Worm (Caenorhabditis elegans) whole organism, L1 larva: ENCODE results near the gene fbxb-75.
A peak's percentile ranks its signal among the peaks of the same experiment; 100 is the strongest.

Experiments used
- C04F5.9 ChIP-seq: sonication (generic microtip); optimal IDR thresholded peaks from 2 replicates; lab custom pipeline; 2016; ENCODE audit warnings: missing genetic modification characterization, missing compliant biosample characterization
- C16A3.4 ChIP-seq: fragments of 150-350 bp; optimal IDR thresholded peaks from 2 replicates; lab custom pipeline; 2014; ENCODE audit warnings: missing biosample characterization, missing genetic modification characterization
- C34B4.2 ChIP-seq: sonication (generic microtip); optimal IDR thresholded peaks from 2 replicates; lab custom pipeline; 2017; ENCODE audit warnings: mild to moderate bottlenecking, missing genetic modification characterization, missing compliant biosample characterization
- alr-1 ChIP-seq: fragments of 200-800 bp; sonication (Bioruptor generic); optimal IDR thresholded peaks from 2 replicates; lab custom pipeline; 2018; ENCODE audit warnings: borderline replicate concordance, mild to moderate bottlenecking, missing genetic modification characterization, missing compliant biosample characterization
- ama-1 ChIP-seq: fragments of 150-350 bp; optimal IDR thresholded peaks from 2 replicates; lab custom pipeline; 2014
- blmp-1 ChIP-seq: fragments of 150-350 bp; optimal IDR thresholded peaks from 2 replicates; lab custom pipeline; 2014; ENCODE audit warnings: missing biosample characterization, missing genetic modification characterization
- ceh-63 ChIP-seq: fragments of 200-800 bp; sonication (Bioruptor generic); optimal IDR thresholded peaks from 2 replicates; lab custom pipeline; 2018; ENCODE audit warnings: mild to moderate bottlenecking, missing genetic modification characterization, missing compliant biosample characterization
- ceh-8 ChIP-seq: fragments of 200-800 bp; sonication (Bioruptor generic); optimal IDR thresholded peaks from 2 replicates; lab custom pipeline; 2018; ENCODE audit warnings: mild to moderate bottlenecking, missing genetic modification characterization, moderate library complexity, missing compliant biosample characterization
- ceh-82 ChIP-seq, 3 experiments: fragments of 150-350 bp in 1 of 3; sonication (generic microtip) in 2 of 3; optimal IDR thresholded peaks; 2 replicates each; lab custom pipeline; 2014 to 2017; ENCODE audit warnings: missing biosample characterization in 3 of 3, missing genetic modification characterization in 3 of 3
- ceh-88 ChIP-seq: fragments of 200-800 bp; sonication (Bioruptor generic); IDR thresholded peaks from 2 replicates; pipeline ENCODE4 v1.3.6; 2022; ENCODE audit warnings: missing genetic modification characterization, missing compliant biosample characterization
- ceh-90 ChIP-seq: sonication (generic microtip); optimal IDR thresholded peaks from 2 replicates; lab custom pipeline; 2016; ENCODE audit warnings: missing genetic modification characterization, missing compliant biosample characterization
- dpl-1 ChIP-seq, 3 experiments: fragments of 150-350 bp in 2 of 3; sonication (generic microtip) in 1 of 3; optimal IDR thresholded peaks; 2 replicates each; lab custom pipeline; 2014 to 2017; ENCODE audit warnings: missing biosample characterization in 3 of 3, missing genetic modification characterization in 3 of 3, missing genetic modification reagents in 3 of 3
- efl-1 ChIP-seq, 4 experiments: fragments of 150-350 bp; optimal IDR thresholded peaks in 3 of 4; peaks in 1 of 4; 1 replicate in 1 of 4; 2 replicates in 3 of 4; lab custom pipeline; 2014; ENCODE audit warnings: missing biosample characterization in 2 of 4, missing genetic modification characterization in 2 of 4, missing genetic modification reagents in 2 of 4
- egl-13 ChIP-seq: sonication (generic microtip); optimal IDR thresholded peaks from 2 replicates; lab custom pipeline; 2016; ENCODE audit warnings: missing genotype, missing genetic modification reagents, missing genetic modification characterization, missing compliant biosample characterization
- egl-27 ChIP-seq, 2 experiments: fragments of 150-350 bp in 1 of 2; sonication (generic microtip); optimal IDR thresholded peaks; 3 replicates each; lab custom pipeline; 2017 to 2018; ENCODE audit warnings: missing biosample characterization in 2 of 2, missing genetic modification characterization in 2 of 2, missing genetic modification reagents in 2 of 2
- elt-2 ChIP-seq: sonication (generic microtip); optimal IDR thresholded peaks from 2 replicates; lab custom pipeline; 2016; ENCODE audit warnings: missing genetic modification characterization, mild to moderate bottlenecking, inconsistent platforms, missing compliant biosample characterization, missing genetic modification reagents
- elt-3 ChIP-seq, 6 experiments: fragments of 150-350 bp in 1 of 6; sonication (generic microtip); optimal IDR thresholded peaks; 2 replicates each; lab custom pipeline; 2017 to 2018; ENCODE audit warnings: missing biosample characterization in 6 of 6, missing genetic modification characterization in 6 of 6, inconsistent platforms in 1 of 6
- ets-5 ChIP-seq: fragments of 200-800 bp; sonication (Bioruptor generic); IDR thresholded peaks from 2 replicates; pipeline ENCODE4 v1.3.6; 2022; ENCODE audit warnings: missing genetic modification characterization, missing compliant biosample characterization
- fkh-4 ChIP-seq: sonication (generic microtip); optimal IDR thresholded peaks from 2 replicates; lab custom pipeline; 2016; ENCODE audit warnings: missing compliant biosample characterization, missing genetic modification characterization, borderline replicate concordance
- fos-1 ChIP-seq: fragments of 150-350 bp; optimal IDR thresholded peaks from 2 replicates; lab custom pipeline; 2014; ENCODE audit warnings: missing biosample characterization, missing genetic modification characterization
- hlh-17 ChIP-seq: fragments of 200-800 bp; sonication (Bioruptor generic); optimal IDR thresholded peaks from 2 replicates; lab custom pipeline; 2018; ENCODE audit warnings: missing genetic modification characterization, mild to moderate bottlenecking, missing compliant biosample characterization, moderate library complexity, borderline replicate concordance
- hpl-2 ChIP-seq: fragments of 150-350 bp; optimal IDR thresholded peaks from 2 replicates; lab custom pipeline; 2014; ENCODE audit warnings: missing biosample characterization, missing genetic modification reagents, missing genetic modification characterization
- irx-1 ChIP-seq: sonication (generic microtip); optimal IDR thresholded peaks from 2 replicates; lab custom pipeline; 2016; ENCODE audit warnings: missing genetic modification characterization, missing compliant biosample characterization
- isw-1 ChIP-seq: fragments of 200-800 bp; sonication (Bioruptor generic); IDR thresholded peaks from 2 replicates; pipeline ENCODE4 v1.3.6; 2022; ENCODE audit warnings: missing genetic modification characterization, missing compliant biosample characterization
- jun-1 ChIP-seq: fragments of 150-350 bp; optimal IDR thresholded peaks from 2 replicates; lab custom pipeline; 2014; ENCODE audit warnings: missing biosample characterization, missing genetic modification reagents, missing genetic modification characterization
- lin-14 ChIP-seq: fragments of 200-800 bp; sonication (Bioruptor generic); optimal IDR thresholded peaks from 2 replicates; lab custom pipeline; 2018; ENCODE audit warnings: mild to moderate bottlenecking, missing genetic modification characterization, moderate library complexity, missing compliant biosample characterization
- lin-35 ChIP-seq, 2 experiments: fragments of 150-350 bp; optimal IDR thresholded peaks; 2 replicates each; lab custom pipeline; 2014; ENCODE audit warnings: missing biosample characterization in 2 of 2, missing genetic modification characterization in 2 of 2, missing genetic modification reagents in 2 of 2
- lin-39 ChIP-seq: fragments of 150-350 bp; optimal IDR thresholded peaks from 2 replicates; lab custom pipeline; 2014; ENCODE audit warnings: missing biosample characterization, missing genetic modification reagents, missing genetic modification characterization
- lsy-2 ChIP-seq, 2 experiments: fragments of 150-350 bp; optimal IDR thresholded peaks; 2 replicates each; lab custom pipeline; 2014; ENCODE audit warnings: missing biosample characterization in 2 of 2, missing genetic modification characterization in 2 of 2
- mab-9 ChIP-seq: fragments of 200-800 bp; sonication (Bioruptor generic); IDR thresholded peaks from 2 replicates; pipeline ENCODE4 v1.3.6; 2022; ENCODE audit warnings: missing genetic modification reagents, missing genetic modification characterization, missing compliant biosample characterization
- mdl-1 ChIP-seq, 2 experiments: fragments of 150-350 bp; optimal IDR thresholded peaks; 2 replicates each; lab custom pipeline; 2014 to 2017; ENCODE audit warnings: missing biosample characterization in 2 of 2, missing genetic modification characterization in 2 of 2, inconsistent platforms in 1 of 2
- mep-1 ChIP-seq: fragments of 150-350 bp; optimal IDR thresholded peaks from 2 replicates; lab custom pipeline; 2014; ENCODE audit warnings: missing biosample characterization, missing genetic modification characterization
- nhr-11 ChIP-seq: fragments of 150-350 bp; optimal IDR thresholded peaks from 2 replicates; lab custom pipeline; 2014; ENCODE audit warnings: missing biosample characterization, missing genetic modification characterization
- nhr-20 ChIP-seq: sonication (generic microtip); optimal IDR thresholded peaks from 2 replicates; lab custom pipeline; 2016; ENCODE audit warnings: mild to moderate bottlenecking, missing genetic modification characterization, missing compliant biosample characterization
- nhr-237 ChIP-seq: fragments of 150-350 bp; optimal IDR thresholded peaks from 2 replicates; lab custom pipeline; 2014; ENCODE audit warnings: missing biosample characterization, missing genetic modification characterization
- nhr-47 ChIP-seq: sonication (generic microtip); optimal IDR thresholded peaks from 2 replicates; lab custom pipeline; 2016; ENCODE audit warnings: mild to moderate bottlenecking, missing genetic modification characterization, moderate library complexity, missing compliant biosample characterization
- nhr-71 ChIP-seq: sonication (generic microtip); optimal IDR thresholded peaks from 2 replicates; lab custom pipeline; 2016; ENCODE audit warnings: mild to moderate bottlenecking, missing genetic modification characterization, moderate library complexity, missing compliant biosample characterization
- nhr-76 ChIP-seq: sonication (generic microtip); optimal IDR thresholded peaks from 2 replicates; lab custom pipeline; 2017; ENCODE audit warnings: missing biosample characterization, missing genetic modification characterization
- pag-3 ChIP-seq: sonication (generic microtip); optimal IDR thresholded peaks from 2 replicates; lab custom pipeline; 2017; ENCODE audit warnings: missing genetic modification characterization, mild to moderate bottlenecking, missing compliant biosample characterization, antibody characterized with exemption, borderline replicate concordance; ENCODE audit not compliant: insufficient read depth
- pax-3 ChIP-seq: fragments of 200-800 bp; sonication (Bioruptor generic); optimal IDR thresholded peaks from 2 replicates; lab custom pipeline; 2018; ENCODE audit warnings: mild to moderate bottlenecking, missing genetic modification characterization, moderate library complexity, missing compliant biosample characterization
- skn-1 ChIP-seq: fragments of 150-350 bp; optimal IDR thresholded peaks from 2 replicates; lab custom pipeline; 2014; ENCODE audit warnings: missing biosample characterization, missing genetic modification characterization
- snpc-4 ChIP-seq: fragments of 150-350 bp; optimal IDR thresholded peaks from 2 replicates; lab custom pipeline; 2014; ENCODE audit warnings: missing biosample characterization, missing genetic modification characterization
- sox-4 ChIP-seq: sonication (generic microtip); optimal IDR thresholded peaks from 2 replicates; lab custom pipeline; 2016; ENCODE audit warnings: missing genetic modification characterization, missing compliant biosample characterization
- sptf-1 ChIP-seq: fragments of 150-350 bp; optimal IDR thresholded peaks from 2 replicates; lab custom pipeline; 2014; ENCODE audit warnings: missing biosample characterization, missing genetic modification characterization
- swsn-7 ChIP-seq: sonication (generic microtip); optimal IDR thresholded peaks from 2 replicates; lab custom pipeline; 2016; ENCODE audit warnings: missing genetic modification characterization, missing compliant biosample characterization
- tbx-2 ChIP-seq: sonication (generic microtip); optimal IDR thresholded peaks from 2 replicates; lab custom pipeline; 2016; ENCODE audit warnings: missing genetic modification characterization, missing compliant biosample characterization
- unc-130 ChIP-seq: fragments of 150-350 bp; optimal IDR thresholded peaks from 2 replicates; lab custom pipeline; 2017; ENCODE audit warnings: missing biosample characterization, missing genetic modification characterization, inconsistent platforms
- unc-30 ChIP-seq: sonication (generic microtip); optimal IDR thresholded peaks from 2 replicates; lab custom pipeline; 2017; ENCODE audit warnings: missing biosample characterization, missing genetic modification characterization
- unc-98 ChIP-seq: fragments of 200-800 bp; sonication (Bioruptor generic); IDR thresholded peaks from 2 replicates; pipeline ENCODE4 v1.3.6; 2022; ENCODE audit warnings: missing genetic modification characterization, missing compliant biosample characterization
- zag-1 ChIP-seq: fragments of 150-350 bp; optimal IDR thresholded peaks from 2 replicates; lab custom pipeline; 2014; ENCODE audit warnings: missing biosample characterization, missing genetic modification characterization
- ztf-4 ChIP-seq: fragments of 150-350 bp; optimal IDR thresholded peaks from 2 replicates; lab custom pipeline; 2014; ENCODE audit warnings: missing biosample characterization, missing genetic modification characterization

Gene fbxb-75

DNA sequence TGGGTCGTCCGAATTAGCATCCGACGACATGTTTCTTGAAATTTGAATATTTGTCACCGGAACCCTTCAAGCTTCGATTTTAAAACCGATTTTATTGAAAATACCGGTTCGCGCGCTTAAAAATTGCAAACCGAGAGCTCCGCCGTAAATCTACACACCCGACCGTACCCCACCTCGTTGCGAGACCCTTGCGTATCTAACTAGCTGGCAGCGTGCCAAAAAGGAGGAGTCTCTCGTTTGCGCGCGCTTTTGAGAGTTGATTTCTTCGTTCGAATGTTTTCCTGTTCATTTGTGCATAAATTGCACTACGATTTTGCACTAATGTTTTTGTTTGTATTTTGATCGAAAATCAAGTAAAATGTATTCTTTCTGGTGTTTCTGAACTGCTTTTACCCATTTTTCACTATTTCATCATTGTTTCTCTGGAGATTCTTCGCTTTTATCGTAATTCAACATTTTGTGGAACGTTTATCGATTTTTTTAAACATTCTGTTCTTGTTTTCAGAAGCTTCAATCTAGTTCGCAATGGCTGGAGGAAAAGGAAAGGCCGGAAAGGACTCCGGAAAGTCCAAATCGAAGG lies 4.8 kb upstream of the fbxb-75 start, which contains the start of the genes wapl-1 and htz-1:
Gene wapl-1 (minus strand): TSS at position 30 of the 580 bp plus-strand sequence.
Gene htz-1 (plus strand): TSS at position 506 of the 580 bp plus-strand sequence.
- TF ChIP-seq sptf-1 (tag; lab: Kevin White, UChicago): no peak
- TF ChIP-seq swsn-7 (tag; lab: Kevin White, UChicago): peak; percentile 97
- peak; percentile 89 for TF ChIP-seq C04F5.9
- peak; percentile 86 for TF ChIP-seq nhr-11 (tag; lab: Kevin White, UChicago)
- TF ChIP-seq mab-9 (GFP tag; lab: Robert Waterston, UW): peak; percentile 85
- TF ChIP-seq egl-27 (tag; optimal IDR thresholded peaks at IDR 0.05; lab: Kevin White, UChicago): peak; percentile 51 to 54
- peak; percentile 84 for TF ChIP-seq snpc-4 (tag; lab: Kevin White, UChicago)
- TF ChIP-seq unc-130 (tag; lab: Kevin White, UChicago): peak; percentile 99
- peak; percentile 96 to 98 for TF ChIP-seq lin-35 (GFP tag; optimal IDR thresholded peaks at IDR 0.05; lab: Kevin White, UChicago)
- TF ChIP-seq ztf-4 (tag; lab: Kevin White, UChicago): peak; percentile 91
- TF ChIP-seq lin-39 (tag; lab: Kevin White, UChicago): peak; percentile 84
- no peak for TF ChIP-seq nhr-76 (tag; lab: Kevin White, UChicago)
- TF ChIP-seq C34B4.2 (tag; lab: Kevin White, UChicago): no peak
- peak; percentile 97 for TF ChIP-seq C16A3.4 (tag; lab: Kevin White, UChicago)
- peak; percentile 90 for TF ChIP-seq egl-13
- TF ChIP-seq dpl-1 (GFP tag; optimal IDR thresholded peaks at IDR 0.05; lab: Kevin White, UChicago): peak; percentile 95 to 96 (median 96)
- TF ChIP-seq skn-1 (tag; lab: Kevin White, UChicago): peak; percentile 97
- TF ChIP-seq ceh-88 (GFP tag; lab: Robert Waterston, UW): peak; percentile 86
- peak; percentile 96 for TF ChIP-seq efl-1 (optimal IDR thresholded peaks at IDR 0.05; lab: Kevin White, UChicago)
- peak; percentile 92 to 99 for TF ChIP-seq efl-1 (GFP tag; optimal IDR thresholded peaks at IDR 0.05 in 1 of 2; lab: Kevin White, UChicago)
- peak; percentile 95 for TF ChIP-seq jun-1
- peak; percentile 97 for TF ChIP-seq lin-14 (GFP tag; lab: Kevin White, UChicago)
- no peak for TF ChIP-seq pag-3
- TF ChIP-seq unc-30 (tag; lab: Kevin White, UChicago): no peak
- peak; percentile 95 for TF ChIP-seq pax-3
- TF ChIP-seq alr-1 (tag; lab: Kevin White, UChicago): no peak
- peak; percentile 92 for TF ChIP-seq nhr-237 (tag; lab: Kevin White, UChicago)
- TF ChIP-seq mdl-1 (tag; optimal IDR thresholded peaks at IDR 0.05; lab: Kevin White, UChicago): peak in 1 of 2 experiments; percentile 94
- TF ChIP-seq nhr-20: peak; percentile 96
- peak; percentile 91 for TF ChIP-seq irx-1
- TF ChIP-seq ceh-90 (tag; lab: Kevin White, UChicago): peak; percentile 13
- TF ChIP-seq elt-2: peak; percentile 73
- TF ChIP-seq nhr-47 (tag; lab: Kevin White, UChicago): peak; percentile 98
- peak; percentile 98 for TF ChIP-seq nhr-71 (tag; lab: Kevin White, UChicago)
- TF ChIP-seq sox-4 (tag; lab: Kevin White, UChicago): peak; percentile 89
- peak; percentile 43 to 92 (median 80) for TF ChIP-seq elt-3 (tag; optimal IDR thresholded peaks at IDR 0.05; lab: Kevin White, UChicago)
- no peak for TF ChIP-seq unc-98
- peak; percentile 97 for TF ChIP-seq isw-1 (GFP tag; lab: Robert Waterston, UW)
- no peak for TF ChIP-seq ceh-63 (GFP tag; lab: Kevin White, UChicago)
- TF ChIP-seq tbx-2 (tag; lab: Kevin White, UChicago): peak; percentile 97
- peak; percentile 87 for TF ChIP-seq hpl-2 (GFP tag; lab: Kevin White, UChicago)
- TF ChIP-seq lsy-2 (tag; optimal IDR thresholded peaks at IDR 0.05; lab: Kevin White, UChicago): peak; percentile 99 to 100
- TF ChIP-seq ceh-8: peak; percentile 91
- peak; percentile 52 for TF ChIP-seq zag-1 (tag; lab: Kevin White, UChicago)
- peak; percentile 97 for TF ChIP-seq mep-1 (tag; lab: Kevin White, UChicago)
- TF ChIP-seq fos-1 (tag; lab: Kevin White, UChicago): peak; percentile 92
- peak; percentile 86 for TF ChIP-seq blmp-1 (tag; lab: Kevin White, UChicago)
- no peak for TF ChIP-seq hlh-17 (GFP tag; lab: Kevin White, UChicago)
- peak; percentile 97 to 98 (median 97) for TF ChIP-seq ceh-82 (tag; optimal IDR thresholded peaks at IDR 0.05; lab: Kevin White, UChicago)
- no peak for TF ChIP-seq fkh-4 (tag; lab: Kevin White, UChicago)
- TF ChIP-seq ets-5 (GFP tag; lab: Robert Waterston, UW): no peak
- TF ChIP-seq ama-1: peak; percentile 71
